Worm (Caenorhabditis elegans) whole organism, L1 larva: ENCODE results near the gene K08D12.8.

ENCODE experiments used
- C04F5.9 ChIP-seq: sonication (generic microtip); optimal IDR thresholded peaks from 2 replicates; lab custom pipeline; 2016; ENCODE audit warnings: missing genetic modification characterization, missing compliant biosample characterization
- F16B12.6 ChIP-seq: fragments of 150-350 bp; optimal IDR thresholded peaks from 2 replicates; lab custom pipeline; 2014; ENCODE audit warnings: missing biosample characterization, missing genetic modification characterization
- Y116A8C.19 ChIP-seq: sonication (generic microtip); optimal IDR thresholded peaks from 2 replicates; lab custom pipeline; 2016; ENCODE audit warnings: missing compliant biosample characterization, missing genetic modification characterization, borderline replicate concordance
- alr-1 ChIP-seq: fragments of 200-800 bp; sonication (Bioruptor generic); optimal IDR thresholded peaks from 2 replicates; lab custom pipeline; 2018; ENCODE audit warnings: borderline replicate concordance, mild to moderate bottlenecking, missing genetic modification characterization, missing compliant biosample characterization
- aly-2 ChIP-seq: fragments of 150-350 bp; optimal IDR thresholded peaks from 2 replicates; lab custom pipeline; 2014; ENCODE audit warnings: missing biosample characterization, missing genetic modification characterization
- ama-1 ChIP-seq: fragments of 150-350 bp; optimal IDR thresholded peaks from 2 replicates; lab custom pipeline; 2014
- blmp-1 ChIP-seq: fragments of 150-350 bp; optimal IDR thresholded peaks from 2 replicates; lab custom pipeline; 2014; ENCODE audit warnings: missing biosample characterization, missing genetic modification characterization
- ceh-82 ChIP-seq, 3 experiments: fragments of 150-350 bp in 1 of 3; sonication (generic microtip) in 2 of 3; optimal IDR thresholded peaks; 2 replicates each; lab custom pipeline; 2014 to 2017; ENCODE audit warnings: missing biosample characterization in 3 of 3, missing genetic modification characterization in 3 of 3
- ces-1 ChIP-seq: fragments of 150-350 bp; optimal IDR thresholded peaks from 2 replicates; lab custom pipeline; 2014; ENCODE audit warnings: missing biosample characterization, missing genetic modification reagents, missing genetic modification characterization
- efl-1 ChIP-seq, 4 experiments: fragments of 150-350 bp; optimal IDR thresholded peaks in 3 of 4; peaks in 1 of 4; 1 replicate in 1 of 4; 2 replicates in 3 of 4; lab custom pipeline; 2014; ENCODE audit warnings: missing biosample characterization in 2 of 4, missing genetic modification characterization in 2 of 4, missing genetic modification reagents in 2 of 4
- egl-13 ChIP-seq: sonication (generic microtip); optimal IDR thresholded peaks from 2 replicates; lab custom pipeline; 2016; ENCODE audit warnings: missing genotype, missing genetic modification reagents, missing genetic modification characterization, missing compliant biosample characterization
- ets-5 ChIP-seq: fragments of 200-800 bp; sonication (Bioruptor generic); IDR thresholded peaks from 2 replicates; pipeline ENCODE4 v1.3.6; 2022; ENCODE audit warnings: missing genetic modification characterization, missing compliant biosample characterization
- fkh-10 ChIP-seq: sonication (generic microtip); optimal IDR thresholded peaks from 2 replicates; lab custom pipeline; 2017; ENCODE audit warnings: missing biosample characterization, missing genetic modification reagents, missing genetic modification characterization
- fkh-4 ChIP-seq: sonication (generic microtip); optimal IDR thresholded peaks from 2 replicates; lab custom pipeline; 2016; ENCODE audit warnings: missing compliant biosample characterization, missing genetic modification characterization, borderline replicate concordance
- fkh-8 ChIP-seq: sonication (generic microtip); optimal IDR thresholded peaks from 2 replicates; lab custom pipeline; 2016; ENCODE audit warnings: mild to moderate bottlenecking, missing genetic modification characterization, missing compliant biosample characterization
- hlh-4 ChIP-seq: sonication (generic microtip); optimal IDR thresholded peaks from 2 replicates; lab custom pipeline; 2016; ENCODE audit warnings: mild to moderate bottlenecking, missing genetic modification characterization, missing compliant biosample characterization
- hpl-2 ChIP-seq: fragments of 150-350 bp; optimal IDR thresholded peaks from 2 replicates; lab custom pipeline; 2014; ENCODE audit warnings: missing biosample characterization, missing genetic modification reagents, missing genetic modification characterization
- irx-1 ChIP-seq: sonication (generic microtip); optimal IDR thresholded peaks from 2 replicates; lab custom pipeline; 2016; ENCODE audit warnings: missing genetic modification characterization, missing compliant biosample characterization
- isw-1 ChIP-seq: fragments of 200-800 bp; sonication (Bioruptor generic); IDR thresholded peaks from 2 replicates; pipeline ENCODE4 v1.3.6; 2022; ENCODE audit warnings: missing genetic modification characterization, missing compliant biosample characterization
- lin-13 ChIP-seq: fragments of 150-350 bp; optimal IDR thresholded peaks from 2 replicates; lab custom pipeline; 2014; ENCODE audit warnings: missing biosample characterization, missing genetic modification reagents, missing genetic modification characterization
- lin-15B ChIP-seq: fragments of 150-350 bp; sonication (generic microtip); optimal IDR thresholded peaks from 3 replicates; lab custom pipeline; 2014; ENCODE audit warnings: missing biosample characterization, missing genetic modification characterization
- lin-35 ChIP-seq, 2 experiments: fragments of 150-350 bp; optimal IDR thresholded peaks; 2 replicates each; lab custom pipeline; 2014; ENCODE audit warnings: missing biosample characterization in 2 of 2, missing genetic modification characterization in 2 of 2, missing genetic modification reagents in 2 of 2
- lin-39 ChIP-seq: fragments of 150-350 bp; optimal IDR thresholded peaks from 2 replicates; lab custom pipeline; 2014; ENCODE audit warnings: missing biosample characterization, missing genetic modification reagents, missing genetic modification characterization
- lir-3 ChIP-seq: sonication (generic microtip); optimal IDR thresholded peaks from 2 replicates; lab custom pipeline; 2016; ENCODE audit warnings: mild to moderate bottlenecking, missing genetic modification characterization, moderate library complexity, missing compliant biosample characterization; ENCODE audit not compliant: poor library complexity
- mdl-1 ChIP-seq, 2 experiments: fragments of 150-350 bp; optimal IDR thresholded peaks; 2 replicates each; lab custom pipeline; 2014 to 2017; ENCODE audit warnings: missing biosample characterization in 2 of 2, missing genetic modification characterization in 2 of 2, inconsistent platforms in 1 of 2
- mef-2 ChIP-seq: fragments of 150-350 bp; optimal IDR thresholded peaks from 2 replicates; lab custom pipeline; 2014; ENCODE audit warnings: missing biosample characterization, missing genetic modification characterization
- nhr-11 ChIP-seq: fragments of 150-350 bp; optimal IDR thresholded peaks from 2 replicates; lab custom pipeline; 2014; ENCODE audit warnings: missing biosample characterization, missing genetic modification characterization
- nhr-12 ChIP-seq: sonication (generic microtip); optimal IDR thresholded peaks from 2 replicates; lab custom pipeline; 2017; ENCODE audit warnings: missing biosample characterization, missing genetic modification characterization
- nhr-19 ChIP-seq: fragments of 200-800 bp; sonication (Bioruptor generic); conservative IDR thresholded peaks from 2 replicates; pipeline ENCODE4 v1.3.6; 2022; ENCODE audit warnings: missing genetic modification characterization, missing compliant biosample characterization
- nhr-237 ChIP-seq: fragments of 150-350 bp; optimal IDR thresholded peaks from 2 replicates; lab custom pipeline; 2014; ENCODE audit warnings: missing biosample characterization, missing genetic modification characterization
- nhr-28 ChIP-seq: fragments of 150-350 bp; optimal IDR thresholded peaks from 2 replicates; lab custom pipeline; 2014; ENCODE audit warnings: missing biosample characterization, missing genetic modification characterization
- nhr-47 ChIP-seq: sonication (generic microtip); optimal IDR thresholded peaks from 2 replicates; lab custom pipeline; 2016; ENCODE audit warnings: mild to moderate bottlenecking, missing genetic modification characterization, moderate library complexity, missing compliant biosample characterization
- nhr-71 ChIP-seq: sonication (generic microtip); optimal IDR thresholded peaks from 2 replicates; lab custom pipeline; 2016; ENCODE audit warnings: mild to moderate bottlenecking, missing genetic modification characterization, moderate library complexity, missing compliant biosample characterization
- nhr-84 ChIP-seq: sonication (generic microtip); optimal IDR thresholded peaks from 2 replicates; lab custom pipeline; 2017; ENCODE audit warnings: missing biosample characterization, missing genetic modification characterization
- nhr-85 ChIP-seq: sonication (generic microtip); peaks from one replicate; lab custom pipeline; 2016; ENCODE audit warnings: missing genetic modification characterization, inconsistent platforms, missing compliant biosample characterization
- nhr-90 ChIP-seq: sonication (generic microtip); optimal IDR thresholded peaks from 2 replicates; lab custom pipeline; 2016; ENCODE audit warnings: mild to moderate bottlenecking, missing genetic modification characterization, missing compliant biosample characterization; ENCODE audit not compliant: poor library complexity
- pqm-1 ChIP-seq: sonication (generic microtip); optimal IDR thresholded peaks from 3 replicates; lab custom pipeline; 2017; ENCODE audit warnings: missing biosample characterization, missing genetic modification characterization
- rnt-1 ChIP-seq: sonication (generic microtip); optimal IDR thresholded peaks from 2 replicates; lab custom pipeline; 2016; ENCODE audit warnings: mild to moderate bottlenecking, missing genetic modification characterization, moderate library complexity, missing compliant biosample characterization
- snu-23 ChIP-seq: sonication (generic microtip); optimal IDR thresholded peaks from 2 replicates; lab custom pipeline; 2016; ENCODE audit warnings: missing genetic modification characterization, missing compliant biosample characterization
- sptf-1 ChIP-seq: fragments of 150-350 bp; optimal IDR thresholded peaks from 2 replicates; lab custom pipeline; 2014; ENCODE audit warnings: missing biosample characterization, missing genetic modification characterization
- sup-37 ChIP-seq: fragments of 200-800 bp; sonication (Bioruptor generic); optimal IDR thresholded peaks from 2 replicates; lab custom pipeline; 2018; ENCODE audit warnings: mild to moderate bottlenecking, missing genetic modification characterization, missing compliant biosample characterization
- swsn-7 ChIP-seq: sonication (generic microtip); optimal IDR thresholded peaks from 2 replicates; lab custom pipeline; 2016; ENCODE audit warnings: missing genetic modification characterization, missing compliant biosample characterization
- tbx-2 ChIP-seq: sonication (generic microtip); optimal IDR thresholded peaks from 2 replicates; lab custom pipeline; 2016; ENCODE audit warnings: missing genetic modification characterization, missing compliant biosample characterization
- tlp-1 ChIP-seq: fragments of 150-350 bp; optimal IDR thresholded peaks from 2 replicates; lab custom pipeline; 2014; ENCODE audit warnings: missing biosample characterization, missing genetic modification characterization
- unc-98 ChIP-seq: fragments of 200-800 bp; sonication (Bioruptor generic); IDR thresholded peaks from 2 replicates; pipeline ENCODE4 v1.3.6; 2022; ENCODE audit warnings: missing genetic modification characterization, missing compliant biosample characterization
- vab-15 ChIP-seq: sonication (generic microtip); optimal IDR thresholded peaks from 2 replicates; lab custom pipeline; 2017; ENCODE audit warnings: missing genotype, mild to moderate bottlenecking, missing genetic modification characterization, missing compliant biosample characterization
- xbp-1 ChIP-seq: sonication (generic microtip); optimal IDR thresholded peaks from 2 replicates; lab custom pipeline; 2016; ENCODE audit warnings: missing genetic modification characterization, missing compliant biosample characterization
- zip-4 ChIP-seq: fragments of 200-800 bp; sonication (Bioruptor generic); optimal IDR thresholded peaks from 2 replicates; lab custom pipeline; 2018; ENCODE audit warnings: mild to moderate bottlenecking, missing genetic modification characterization, moderate library complexity, missing compliant biosample characterization
- ztf-11 ChIP-seq, 2 experiments: sonication (generic microtip); optimal IDR thresholded peaks; 2 replicates each; lab custom pipeline; 2016 to 2017; ENCODE audit warnings: missing genetic modification characterization in 2 of 2, missing biosample characterization in 1 of 2, missing compliant biosample characterization in 1 of 2
- ztf-4 ChIP-seq: fragments of 150-350 bp; optimal IDR thresholded peaks from 2 replicates; lab custom pipeline; 2014; ENCODE audit warnings: missing biosample characterization, missing genetic modification characterization

Gene K08D12.8

ce11 chrIV:1724283-1724682, 1.7 kb upstream of the K08D12.8 start, which contains the start of gene epic-3:
epic-3 (minus strand) TSS chrIV:1724383.
- TF ChIP-seq pqm-1 (no peak), efl-1 (optimal IDR thresholded peaks at IDR 0.05; lab: Kevin White, UChicago) (no peak), efl-1 (GFP tag; optimal IDR thresholded peaks at IDR 0.05 in 1 of 2; lab: Kevin White, UChicago) (peak in 1 of 2 experiments; percentile 85)

ce11 chrIV:1727538-1728072, 1.6 kb downstream of the K08D12.8 start:
- TF ChIP-seq irx-1, result no peak
- no peak for TF ChIP-seq F16B12.6
- TF ChIP-seq ces-1 (GFP tag; lab: Kevin White, UChicago), result no peak
- peak; percentile 47 for TF ChIP-seq nhr-85
- TF ChIP-seq mdl-1 (tag; optimal IDR thresholded peaks at IDR 0.05; lab: Kevin White, UChicago), result no peak

- TF ChIP-seq ama-1 (no peak), alr-1 (tag; lab: Kevin White, UChicago) (no peak), blmp-1 (tag; lab: Kevin White, UChicago) (no peak), sup-37 (no peak), hpl-2 (no peak), tlp-1 (tag; lab: Kevin White, UChicago) (no peak), lin-35 (GFP tag; optimal IDR thresholded peaks at IDR 0.05; lab: Kevin White, UChicago) (peak; percentile 89 to 92), fkh-4 (tag; lab: Kevin White, UChicago) (no peak), snu-23 (GFP tag; lab: Kevin White, UChicago) (peak; percentile 44), swsn-7 (tag; lab: Kevin White, UChicago) (peak; percentile 44), rnt-1 (tag; lab: Kevin White, UChicago) (no peak), nhr-90 (tag; lab: Kevin White, UChicago) (peak; percentile 66), nhr-12 (tag; lab: Kevin White, UChicago) (no peak), lin-13 (peak; percentile 64), ceh-82 (tag; optimal IDR thresholded peaks at IDR 0.05; lab: Kevin White, UChicago) (peak; percentile 9 to 80 (median 33)), lin-15B (tag; lab: Kevin White, UChicago) (peak; percentile 58), ets-5 (GFP tag; lab: Robert Waterston, UW) (no peak), lin-39 (tag; lab: Kevin White, UChicago) (no peak), pqm-1 (no peak), nhr-47 (tag; lab: Kevin White, UChicago) (peak; percentile 74), fkh-8 (tag; lab: Kevin White, UChicago) (peak; percentile 67), xbp-1 (tag; lab: Kevin White, UChicago) (peak; percentile 27), lir-3 (tag; lab: Kevin White, UChicago) (no peak), nhr-28 (tag; lab: Kevin White, UChicago) (no peak), tbx-2 (tag; lab: Kevin White, UChicago) (peak; percentile 39), nhr-71 (peak; percentile 57), nhr-11 (tag; lab: Kevin White, UChicago) (no peak), isw-1 (GFP tag; lab: Robert Waterston, UW) (peak; percentile 13; the same call in 1 of the 2 replicates), hlh-4 (tag; lab: Kevin White, UChicago) (no peak), zip-4 (GFP tag; lab: Kevin White, UChicago) (no peak), nhr-84 (tag; lab: Kevin White, UChicago) (no peak), C04F5.9 (tag; lab: Kevin White, UChicago) (no peak), vab-15 (tag; lab: Kevin White, UChicago) (peak; percentile 36), Y116A8C.19 (tag; lab: Kevin White, UChicago) (no peak), ztf-11 (tag; optimal IDR thresholded peaks at IDR 0.05; lab: Kevin White, UChicago) (peak in 1 of 2 experiments; percentile 32), mef-2 (tag; lab: Kevin White, UChicago) (no peak), fkh-10 (GFP tag; lab: Kevin White, UChicago) (no peak), nhr-237 (tag; lab: Kevin White, UChicago) (no peak), nhr-19 (GFP tag; lab: Robert Waterston, UW) (peak; percentile 52), unc-98 (GFP tag; lab: Robert Waterston, UW) (no peak), aly-2 (tag; lab: Kevin White, UChicago) (no peak), egl-13 (tag; lab: Kevin White, UChicago) (no peak), sptf-1 (tag; lab: Kevin White, UChicago) (no peak), ztf-4 (tag; lab: Kevin White, UChicago) (no peak)
These were observed 12.3 kb downstream of the K08D12.8 start for ce11 chrIV:1738324-1738730.
